Worm (Caenorhabditis elegans) whole organism, L4 larva: ENCODE measurements around the gene str-141.

Experiments
- D1046.2 ChIP-seq: fragments of 200-800 bp; sonication (Bioruptor generic); IDR thresholded peaks from 2 replicates; pipeline ENCODE4 v1.3.6; 2022; ENCODE audit warnings: missing genetic modification characterization, missing compliant biosample characterization
- F10B5.3 ChIP-seq: sonication (generic microtip); optimal IDR thresholded peaks from 2 replicates; lab custom pipeline; 2016; ENCODE audit warnings: mild to moderate bottlenecking, missing genetic modification characterization, missing compliant biosample characterization
- F26F4.8 ChIP-seq: fragments of 200-800 bp; sonication (Bioruptor generic); conservative IDR thresholded peaks from 2 replicates; pipeline ENCODE4 v1.3.6; 2022; ENCODE audit warnings: missing genetic modification characterization, missing compliant biosample characterization
- F49E8.2 ChIP-seq: sonication (generic microtip); optimal IDR thresholded peaks from 2 replicates; lab custom pipeline; 2016; ENCODE audit warnings: missing compliant biosample characterization, mild to moderate bottlenecking, missing genetic modification characterization, borderline replicate concordance
- T26A8.4 ChIP-seq: fragments of 200-800 bp; sonication (Bioruptor generic); IDR thresholded peaks from 2 replicates; pipeline ENCODE4 v1.3.6; 2022; ENCODE audit warnings: missing genetic modification characterization, missing compliant biosample characterization
- Y75B8A.6 ChIP-seq: fragments of 200-800 bp; sonication (Bioruptor generic); IDR thresholded peaks from 2 replicates; pipeline ENCODE4 v1.3.6; 2022; ENCODE audit warnings: missing genetic modification reagents, missing genetic modification characterization, missing compliant biosample characterization
- aha-1 ChIP-seq: fragments of 150-350 bp; peaks from one replicate; lab custom pipeline; 2014; ENCODE audit warnings: missing biosample characterization, missing genetic modification characterization
- ama-1 ChIP-seq: fragments of 150-350 bp; optimal IDR thresholded peaks from 2 replicates; lab custom pipeline; 2014; ENCODE audit warnings: inconsistent platforms, mixed read lengths
- ceh-32 ChIP-seq: sonication (generic microtip); optimal IDR thresholded peaks from 2 replicates; lab custom pipeline; 2016; ENCODE audit warnings: mild to moderate bottlenecking, missing genetic modification characterization, missing compliant biosample characterization; ENCODE audit not compliant: poor library complexity
- ceh-44 ChIP-seq: fragments of 200-800 bp; sonication (Bioruptor generic); IDR thresholded peaks from 2 replicates; pipeline ENCODE4 v1.3.6; 2022; ENCODE audit warnings: missing genetic modification reagents, missing genetic modification characterization, missing compliant biosample characterization
- ceh-82 ChIP-seq: sonication (generic microtip); optimal IDR thresholded peaks from 2 replicates; lab custom pipeline; 2017; ENCODE audit warnings: missing biosample characterization, missing genetic modification characterization
- ces-1 ChIP-seq: fragments of 150-350 bp; sonication (generic microtip); optimal IDR thresholded peaks from 4 replicates; lab custom pipeline; 2014; ENCODE audit warnings: missing biosample characterization, missing genetic modification reagents, missing genetic modification characterization
- ctbp-1 ChIP-seq: fragments of 200-800 bp; sonication (Bioruptor generic); IDR thresholded peaks from 2 replicates; pipeline ENCODE4 v1.3.6; 2022; ENCODE audit warnings: missing genetic modification reagents, missing genetic modification characterization, missing compliant biosample characterization
- daf-12 ChIP-seq: fragments of 150-350 bp; optimal IDR thresholded peaks from 2 replicates; lab custom pipeline; 2014; ENCODE audit warnings: missing biosample characterization, missing genetic modification reagents, missing genetic modification characterization
- daf-16 ChIP-seq, 3 experiments: sonication (generic microtip); optimal IDR thresholded peaks; 2 replicates each; lab custom pipeline; 2016 to 2017; ENCODE audit warnings: missing genetic modification characterization in 3 of 3, missing genetic modification reagents in 3 of 3, mild to moderate bottlenecking in 2 of 3, missing compliant biosample characterization in 2 of 3, missing biosample characterization in 1 of 3, moderate library complexity in 1 of 3
- dpl-1 ChIP-seq: fragments of 150-350 bp; optimal IDR thresholded peaks from 2 replicates; lab custom pipeline; 2014; ENCODE audit warnings: missing biosample characterization, missing genetic modification reagents, missing genetic modification characterization
- duxl-1 ChIP-seq: sonication (generic microtip); optimal IDR thresholded peaks from 2 replicates; lab custom pipeline; 2016; ENCODE audit warnings: mild to moderate bottlenecking, missing genetic modification characterization, moderate library complexity, missing compliant biosample characterization; ENCODE audit not compliant: poor library complexity
- dve-1 ChIP-seq: sonication (generic microtip); optimal IDR thresholded peaks from 2 replicates; lab custom pipeline; 2017; ENCODE audit warnings: antibody characterized with exemption, mild to moderate bottlenecking, missing genetic modification characterization, missing compliant biosample characterization; ENCODE audit not compliant: insufficient read depth
- gei-8 ChIP-seq: fragments of 200-800 bp; sonication (Bioruptor generic); optimal IDR thresholded peaks from 2 replicates; lab custom pipeline; 2018; ENCODE audit warnings: mild to moderate bottlenecking, missing genetic modification characterization, missing compliant biosample characterization
- hmg-1.1 ChIP-seq: fragments of 200-800 bp; sonication (Bioruptor generic); IDR thresholded peaks from 2 replicates; pipeline ENCODE4 v1.3.6; 2022; ENCODE audit warnings: missing genetic modification reagents, missing genetic modification characterization, missing compliant biosample characterization
- lir-3 ChIP-seq: sonication (generic microtip); optimal IDR thresholded peaks from 2 replicates; lab custom pipeline; 2016; ENCODE audit warnings: mild to moderate bottlenecking, missing genetic modification characterization, missing compliant biosample characterization
- madf-5 ChIP-seq, 2 experiments: fragments of 200-800 bp; sonication (Bioruptor generic); IDR thresholded peaks; 2 replicates each; pipeline ENCODE4 v1.3.6; 2022; ENCODE audit warnings: missing compliant biosample characterization in 2 of 2, missing genetic modification characterization in 2 of 2
- mdl-1 ChIP-seq, 2 experiments: fragments of 150-350 bp in 1 of 2; sonication (generic microtip) in 1 of 2; optimal IDR thresholded peaks; 2 replicates each; lab custom pipeline; 2014 to 2017; ENCODE audit warnings: missing biosample characterization in 2 of 2, missing genetic modification characterization in 2 of 2
- mep-1 ChIP-seq: fragments of 150-350 bp; sonication (generic microtip); optimal IDR thresholded peaks from 3 replicates; lab custom pipeline; 2014; ENCODE audit warnings: missing biosample characterization, missing genetic modification characterization
- mxl-3 ChIP-seq: fragments of 200-800 bp; sonication (Bioruptor generic); optimal IDR thresholded peaks from 2 replicates; lab custom pipeline; 2018; ENCODE audit warnings: mild to moderate bottlenecking, missing genetic modification characterization, missing compliant biosample characterization
- nhr-102 ChIP-seq: sonication (generic microtip); optimal IDR thresholded peaks from 2 replicates; lab custom pipeline; 2016; ENCODE audit warnings: mild to moderate bottlenecking, missing genetic modification characterization, moderate library complexity, missing compliant biosample characterization
- nhr-11 ChIP-seq: fragments of 150-350 bp; optimal IDR thresholded peaks from 2 replicates; lab custom pipeline; 2014; ENCODE audit warnings: missing biosample characterization, missing genetic modification characterization
- nhr-237 ChIP-seq: sonication (generic microtip); optimal IDR thresholded peaks from 2 replicates; lab custom pipeline; 2017; ENCODE audit warnings: missing biosample characterization, missing genetic modification characterization
- nhr-76 ChIP-seq: fragments of 150-350 bp; optimal IDR thresholded peaks from 2 replicates; lab custom pipeline; 2014; ENCODE audit warnings: missing biosample characterization, missing genetic modification characterization
- pha-4 ChIP-seq, 2 experiments: fragments of 150-350 bp in 1 of 2; fragments of 200-800 bp in 1 of 2; sonication (Bioruptor generic) in 1 of 2; IDR thresholded peaks in 1 of 2; optimal IDR thresholded peaks in 1 of 2; 2 replicates each; pipeline versions ENCODE4 v1.3.6 to Lab custom; 2014 to 2022; ENCODE audit warnings: missing genetic modification characterization in 2 of 2, missing genetic modification reagents in 2 of 2, missing biosample characterization in 1 of 2, missing compliant biosample characterization in 1 of 2
- saeg-2 ChIP-seq: fragments of 200-800 bp; sonication (Bioruptor generic); IDR thresholded peaks from 2 replicates; pipeline ENCODE4 v1.3.6; 2022; ENCODE audit warnings: missing genetic modification reagents, missing genetic modification characterization, missing compliant biosample characterization
- sdz-12 ChIP-seq: fragments of 200-800 bp; sonication (Bioruptor generic); optimal IDR thresholded peaks from 2 replicates; lab custom pipeline; 2018; ENCODE audit warnings: mild to moderate bottlenecking, missing genetic modification characterization, missing compliant biosample characterization
- spr-3 ChIP-seq: fragments of 200-800 bp; sonication (Bioruptor generic); optimal IDR thresholded peaks from 2 replicates; lab custom pipeline; 2018; ENCODE audit warnings: mild to moderate bottlenecking, missing genetic modification characterization, missing compliant biosample characterization
- tag-97 ChIP-seq: fragments of 200-800 bp; sonication (Bioruptor generic); IDR thresholded peaks from 2 replicates; pipeline ENCODE4 v1.3.6; 2022; ENCODE audit warnings: missing genetic modification characterization, missing compliant biosample characterization
- unc-62 ChIP-seq, 3 experiments: fragments of 150-350 bp in 1 of 3; sonication (generic microtip); optimal IDR thresholded peaks in 2 of 3; peaks in 1 of 3; 1 replicate in 1 of 3; 2 replicates in 2 of 3; lab custom pipeline; 2014 to 2017; ENCODE audit warnings: missing biosample characterization in 3 of 3, missing genetic modification characterization in 3 of 3, missing genetic modification reagents in 3 of 3, missing genotype in 1 of 3
- zfp-3 ChIP-seq: fragments of 200-800 bp; sonication (Bioruptor generic); conservative IDR thresholded peaks from 2 replicates; pipeline ENCODE4 v1.3.6; 2022; ENCODE audit warnings: missing genetic modification reagents, missing genetic modification characterization, missing compliant biosample characterization
- zip-11 ChIP-seq: fragments of 200-800 bp; sonication (Bioruptor generic); IDR thresholded peaks from 2 replicates; pipeline ENCODE4 v1.3.6; 2022; ENCODE audit warnings: missing genetic modification characterization, missing compliant biosample characterization
- ztf-7 ChIP-seq: fragments of 150-350 bp; optimal IDR thresholded peaks from 2 replicates; lab custom pipeline; 2014; ENCODE audit warnings: missing biosample characterization, missing genetic modification characterization

Gene str-141

DNA sequence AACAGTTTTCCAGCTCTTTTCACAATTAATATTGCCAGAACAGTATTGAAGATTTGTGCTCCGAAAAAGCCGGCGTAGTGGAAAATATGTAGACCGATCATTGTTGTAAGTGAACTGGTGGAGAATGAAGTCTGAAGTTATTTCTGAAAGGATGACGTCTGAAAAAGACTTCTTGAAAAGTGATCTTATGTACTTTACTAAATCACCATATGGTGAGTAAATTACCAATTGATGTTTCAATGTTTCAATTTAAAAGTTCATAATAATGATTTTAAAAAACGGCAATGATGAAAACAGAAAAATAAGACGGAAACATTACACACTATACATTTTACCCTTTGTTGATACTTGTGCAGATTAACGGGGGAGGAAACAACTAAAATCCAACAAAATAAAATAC, at the start of gene str-141:
str-141 (minus strand) TSS at position 101 of the 400 bp plus-strand sequence.
- TF ChIP-seq sdz-12 (GFP tag; lab: Kevin White, UChicago) = no peak
- TF ChIP-seq tag-97 (GFP tag; lab: Robert Waterston, UW) = no peak
- TF ChIP-seq daf-16 (GFP tag; optimal IDR thresholded peaks at IDR 0.05; lab: Kevin White, UChicago) = no peak
- TF ChIP-seq daf-16 (tag; optimal IDR thresholded peaks at IDR 0.05; lab: Kevin White, UChicago) = no peak
- TF ChIP-seq F49E8.2 (tag; lab: Kevin White, UChicago) = no peak
- no peak for TF ChIP-seq lir-3 (tag; lab: Kevin White, UChicago)
- TF ChIP-seq mxl-3 = no peak
- no peak for TF ChIP-seq ceh-82 (tag; lab: Kevin White, UChicago)
- peak; percentile 12 for TF ChIP-seq ama-1
- peak in 1 of 2 experiments; percentile 3 for TF ChIP-seq unc-62 (GFP tag; optimal IDR thresholded peaks at IDR 0.05 in 1 of 2; lab: Kevin White, UChicago)
- no peak for TF ChIP-seq unc-62 (tag; optimal IDR thresholded peaks at IDR 0.05; lab: Kevin White, UChicago)
- TF ChIP-seq duxl-1 (tag; lab: Kevin White, UChicago) = peak; percentile 4
- no peak for TF ChIP-seq nhr-76
- no peak for TF ChIP-seq spr-3 (GFP tag; lab: Kevin White, UChicago)
- TF ChIP-seq madf-5 (GFP tag; IDR thresholded peaks at IDR 0.05; lab: Robert Waterston, UW) = no peak
- TF ChIP-seq, all 104 proteins: peak for 3

ce11 chrV:11372284-11372878, 48.8 kb upstream of the str-141 start:
- TF ChIP-seq aha-1 (tag; lab: Kevin White, UChicago) (peak; percentile 91), mep-1 (tag; lab: Kevin White, UChicago) (no peak)

ce11 chrV:11366129-11366528, 42.5 kb upstream of the str-141 start, which contains the start of gene dop-5:
dop-5 (minus strand) TSS chrV:11366229.
- no peak for TF ChIP-seq unc-62 (GFP tag; optimal IDR thresholded peaks at IDR 0.05 in 1 of 2; lab: Kevin White, UChicago)
- TF ChIP-seq unc-62 (tag; optimal IDR thresholded peaks at IDR 0.05; lab: Kevin White, UChicago) = no peak
- TF ChIP-seq aha-1 (tag; lab: Kevin White, UChicago) = peak; percentile 75
- TF ChIP-seq F26F4.8 (GFP tag; lab: Robert Waterston, UW) = no peak
- no peak for TF ChIP-seq F10B5.3 (tag; lab: Kevin White, UChicago)
- no peak for TF ChIP-seq tag-97 (GFP tag; lab: Robert Waterston, UW)
- no peak for TF ChIP-seq nhr-11 (tag; lab: Kevin White, UChicago)
- TF ChIP-seq dve-1 (tag; lab: Kevin White, UChicago) = no peak

DNA sequence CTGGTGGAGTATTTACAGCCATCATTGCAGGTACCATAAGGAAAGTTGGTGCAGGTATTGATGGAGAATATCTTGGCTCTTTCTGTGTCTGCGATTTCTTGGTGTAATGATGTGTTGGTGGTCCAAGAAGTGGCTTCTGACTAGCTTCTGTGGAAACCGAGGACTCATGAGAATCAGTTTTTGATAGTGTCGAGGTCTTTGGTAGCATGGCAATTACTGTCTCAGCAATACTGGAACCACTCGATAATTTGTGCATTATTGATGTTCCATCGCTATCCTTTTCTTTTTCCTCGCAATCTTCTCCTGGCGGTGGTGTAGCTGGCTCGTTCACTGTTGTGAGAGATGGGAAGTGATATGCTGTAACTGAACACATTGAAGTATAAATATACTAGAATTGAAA, 40.0 kb upstream of the str-141 start:
- TF ChIP-seq unc-62 (GFP tag; optimal IDR thresholded peaks at IDR 0.05 in 1 of 2; lab: Kevin White, UChicago) (peak in 1 of 2 experiments; percentile 57), unc-62 (tag; optimal IDR thresholded peaks at IDR 0.05; lab: Kevin White, UChicago) (no peak), pha-4 (GFP tag; IDR thresholded peaks at IDR 0.05; lab: Robert Waterston, UW) (no peak), pha-4 (tag; optimal IDR thresholded peaks at IDR 0.05; lab: Kevin White, UChicago) (no peak), aha-1 (tag; lab: Kevin White, UChicago) (peak; percentile 92)

DNA sequence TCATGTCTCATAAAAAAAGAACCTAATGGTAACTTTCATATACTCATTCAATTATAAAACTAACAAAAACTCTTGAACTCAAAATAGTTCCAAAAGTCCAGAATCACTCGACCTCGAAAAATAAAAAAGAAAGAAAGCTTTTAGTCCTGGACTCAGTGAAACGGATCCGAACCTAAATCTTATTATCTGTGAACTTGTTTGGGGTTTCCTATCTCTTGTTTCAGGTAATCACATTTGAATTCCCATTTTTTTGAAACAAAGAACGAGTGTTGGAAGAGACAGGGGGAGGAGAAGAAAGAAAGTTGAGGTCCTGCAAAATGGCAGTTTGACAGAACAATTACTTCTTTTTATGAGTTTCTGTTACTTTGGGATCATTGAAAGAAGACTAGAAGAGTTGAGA, 30.6 kb upstream of the str-141 start:
- TF ChIP-seq ztf-7 (tag; lab: Kevin White, UChicago) (no peak), ces-1 (GFP tag; lab: Kevin White, UChicago) (peak; percentile 75), D1046.2 (GFP tag; lab: Robert Waterston, UW) (no peak), ctbp-1 (no peak), zip-11 (GFP tag; lab: Robert Waterston, UW) (no peak), F10B5.3 (tag; lab: Kevin White, UChicago) (no peak)

ce11 chrV:11352893-11353292, 29.3 kb upstream of the str-141 start, which contains the start of gene npr-25:
npr-25 (minus strand) TSS chrV:11352993.
- TF ChIP-seq Y75B8A.6 (no peak), nhr-237 (tag; lab: Kevin White, UChicago) (no peak), saeg-2 (GFP tag; lab: Robert Waterston, UW) (no peak), ceh-44 (GFP tag; lab: Robert Waterston, UW) (no peak), D1046.2 (GFP tag; lab: Robert Waterston, UW) (no peak), gei-8 (GFP tag; lab: Kevin White, UChicago) (no peak), hmg-1.1 (GFP tag; lab: Robert Waterston, UW) (no peak), dpl-1 (GFP tag; lab: Kevin White, UChicago) (no peak), mdl-1 (tag; optimal IDR thresholded peaks at IDR 0.05; lab: Kevin White, UChicago) (no peak), sdz-12 (GFP tag; lab: Kevin White, UChicago) (no peak), mep-1 (tag; lab: Kevin White, UChicago) (no peak), nhr-102 (tag; lab: Kevin White, UChicago) (no peak), zfp-3 (GFP tag; lab: Robert Waterston, UW) (no peak), daf-12 (tag; lab: Kevin White, UChicago) (no peak), ceh-32 (tag; lab: Kevin White, UChicago) (no peak), T26A8.4 (GFP tag; lab: Robert Waterston, UW) (no peak)
